Fruit fly (Drosophila melanogaster) whole organism, embryonic: ENCODE measurements around the gene cd.

Experiments used
- Ada2b ChIP-seq: fragments of 200-800 bp; sonication (Bioruptor generic); IDR thresholded peaks from 2 replicates; pipeline ENCODE4 v1.3.6; 2022; ENCODE audit warnings: missing biosample characterization, missing genetic modification characterization
- CG11247 ChIP-seq: fragments of 200-800 bp; sonication (Bioruptor generic); IDR thresholded peaks from 2 replicates; pipeline ENCODE4 v1.3.6; 2022; ENCODE audit warnings: missing biosample characterization, missing genetic modification characterization
- CG11723 ChIP-seq: fragments of 200-800 bp; sonication (Bioruptor generic); optimal IDR thresholded peaks from 2 replicates; lab custom pipeline; 2017; ENCODE audit warnings: missing biosample characterization, mild to moderate bottlenecking, missing genetic modification characterization
- CG12299 ChIP-seq: fragments of 200-800 bp; sonication (Bioruptor generic); optimal IDR thresholded peaks from 2 replicates; lab custom pipeline; 2018; ENCODE audit warnings: missing biosample characterization, mild to moderate bottlenecking, missing genetic modification characterization
- CG12744 ChIP-seq: fragments of 200-800 bp; sonication (Bioruptor generic); optimal IDR thresholded peaks from 2 replicates; lab custom pipeline; 2016; ENCODE audit warnings: missing biosample characterization, missing genetic modification characterization
- CG14667 ChIP-seq: fragments of 200-800 bp; sonication (Bioruptor generic); IDR thresholded peaks from 2 replicates; pipeline ENCODE4 v1.3.6; 2022; ENCODE audit warnings: missing biosample characterization, missing genetic modification characterization
- CG17361 ChIP-seq: fragments of 200-800 bp; sonication (Bioruptor generic); IDR thresholded peaks from 3 replicates; pipeline ENCODE4 v1.3.6; 2022; ENCODE audit warnings: missing biosample characterization, missing genetic modification characterization
- CG17568 ChIP-seq: fragments of 200-800 bp; sonication (Bioruptor generic); optimal IDR thresholded peaks from 2 replicates; lab custom pipeline; 2018; ENCODE audit warnings: missing biosample characterization, mild to moderate bottlenecking, missing genetic modification characterization, moderate library complexity
- CG17912 ChIP-seq: fragments of 200-800 bp; sonication (Bioruptor generic); optimal IDR thresholded peaks from 2 replicates; lab custom pipeline; 2018; ENCODE audit warnings: missing biosample characterization, mild to moderate bottlenecking, missing genetic modification characterization
- CG31365 ChIP-seq: fragments of 200-800 bp; sonication (Bioruptor generic); optimal IDR thresholded peaks from 2 replicates; lab custom pipeline; 2018; ENCODE audit warnings: missing biosample characterization, mild to moderate bottlenecking, missing genetic modification characterization
- CG31388 ChIP-seq: fragments of 200-800 bp; sonication (Bioruptor generic); optimal IDR thresholded peaks from 2 replicates; lab custom pipeline; 2016; ENCODE audit warnings: missing biosample characterization, missing genetic modification characterization
- CG33213 ChIP-seq: fragments of 200-800 bp; sonication (Bioruptor generic); optimal IDR thresholded peaks from 3 replicates; lab custom pipeline; 2016; ENCODE audit warnings: missing biosample characterization, missing genetic modification characterization
- CG3838 ChIP-seq: fragments of 200-800 bp; sonication (Bioruptor generic); optimal IDR thresholded peaks from 3 replicates; lab custom pipeline; 2016; ENCODE audit warnings: missing biosample characterization, missing genetic modification characterization
- CG5245 ChIP-seq: fragments of 200-800 bp; sonication (Bioruptor generic); optimal IDR thresholded peaks from 3 replicates; lab custom pipeline; 2016; ENCODE audit warnings: missing biosample characterization, missing genetic modification characterization
- CG5953 ChIP-seq: fragments of 200-800 bp; sonication (Bioruptor generic); IDR thresholded peaks from 2 replicates; pipeline ENCODE4 v1.3.6; 2022; ENCODE audit warnings: missing biosample characterization, missing genetic modification characterization
- CG6813 ChIP-seq: fragments of 200-800 bp; sonication (Bioruptor generic); optimal IDR thresholded peaks from 2 replicates; lab custom pipeline; 2017; ENCODE audit warnings: missing biosample characterization, missing genetic modification characterization, mild to moderate bottlenecking, moderate library complexity, missing genetic modification reagents
- CG8388 ChIP-seq: fragments of 200-800 bp; sonication (Bioruptor generic); optimal IDR thresholded peaks from 2 replicates; lab custom pipeline; 2019; ENCODE audit warnings: missing biosample characterization, mild to moderate bottlenecking, missing genetic modification characterization, moderate library complexity
- CG8478 ChIP-seq: fragments of >200 bp; optimal IDR thresholded peaks from 2 replicates; lab custom pipeline; 2018
- CG8924 ChIP-seq: fragments of 200-800 bp; optimal IDR thresholded peaks from 3 replicates; lab custom pipeline; 2019; ENCODE audit warnings: missing biosample characterization, mild to moderate bottlenecking, missing genetic modification characterization, moderate library complexity
- CG8944 ChIP-seq: fragments of 200-800 bp; sonication (Bioruptor generic); optimal IDR thresholded peaks from 3 replicates; lab custom pipeline; 2016; ENCODE audit warnings: missing biosample characterization, missing genetic modification characterization
- Drgx ChIP-seq: fragments of 200-800 bp; sonication (Bioruptor generic); IDR thresholded peaks from 2 replicates; pipeline ENCODE4 v1.3.6; 2022; ENCODE audit warnings: missing biosample characterization, missing genetic modification characterization
- Hmr ChIP-seq: fragments of 200-800 bp; sonication (Bioruptor generic); optimal IDR thresholded peaks from 3 replicates; lab custom pipeline; 2017; ENCODE audit warnings: mild to moderate bottlenecking, missing biosample characterization, missing genetic modification reagents, missing genetic modification characterization
- Hr3 ChIP-seq: fragments of 200-800 bp; sonication (Bioruptor generic); optimal IDR thresholded peaks from 3 replicates; lab custom pipeline; 2016; ENCODE audit warnings: missing biosample characterization, missing genetic modification characterization
- Mes4 ChIP-seq: fragments of 200-800 bp; sonication (Bioruptor generic); optimal IDR thresholded peaks from 2 replicates; lab custom pipeline; 2016; ENCODE audit warnings: missing biosample characterization, missing genetic modification characterization
- NfI ChIP-seq: fragments of 200-800 bp; sonication (Bioruptor generic); optimal IDR thresholded peaks from 3 replicates; lab custom pipeline; 2018; ENCODE audit warnings: missing biosample characterization, mild to moderate bottlenecking, missing genetic modification characterization, moderate library complexity
- Oaz ChIP-seq: fragments of 200-800 bp; sonication (Bioruptor generic); IDR thresholded peaks from 2 replicates; pipeline ENCODE4 v1.3.6; 2022; ENCODE audit warnings: missing biosample characterization, missing genetic modification characterization
- Scr ChIP-seq: fragments of 200-800 bp; sonication (Bioruptor generic); IDR thresholded peaks from 2 replicates; pipeline ENCODE4 v1.3.6; 2022; ENCODE audit warnings: missing biosample characterization, missing genetic modification characterization; ENCODE audit not compliant: partially characterized antibody
- Side ChIP-seq: fragments of 200-800 bp; sonication (Bioruptor generic); optimal IDR thresholded peaks from 2 replicates; lab custom pipeline; 2016; ENCODE audit warnings: missing biosample characterization, missing genetic modification characterization
- Taf1 ChIP-seq: fragments of 200-800 bp; sonication (Bioruptor generic); IDR thresholded peaks from 2 replicates; pipeline ENCODE4 v1.3.6; 2022; ENCODE audit warnings: missing biosample characterization, missing genetic modification characterization
- Xrp1 ChIP-seq: fragments of 200-800 bp; sonication (Bioruptor generic); IDR thresholded peaks from 2 replicates; pipeline ENCODE4 v1.3.6; 2022; ENCODE audit warnings: missing biosample characterization, missing genetic modification characterization
- ac ChIP-seq: fragments of 200-800 bp; sonication (Bioruptor generic); optimal IDR thresholded peaks from 3 replicates; lab custom pipeline; 2017; ENCODE audit warnings: missing biosample characterization, mild to moderate bottlenecking, missing genetic modification characterization
- al ChIP-seq: fragments of 200-800 bp; sonication (Bioruptor generic); IDR thresholded peaks from 2 replicates; pipeline ENCODE4 v1.3.6; 2022; ENCODE audit warnings: missing biosample characterization, missing genetic modification characterization
- amos ChIP-seq: fragments of 200-800 bp; sonication (Bioruptor generic); IDR thresholded peaks from 2 replicates; pipeline ENCODE4 v1.3.6; 2022; ENCODE audit warnings: missing biosample characterization, missing genetic modification characterization; ENCODE audit not compliant: partially characterized antibody
- cato ChIP-seq: fragments of 200-800 bp; sonication (Bioruptor generic); optimal IDR thresholded peaks from 2 replicates; lab custom pipeline; 2016; ENCODE audit warnings: missing biosample characterization, missing genetic modification characterization, borderline replicate concordance
- chif ChIP-seq, 2 experiments: fragments of 200-800 bp; sonication (Bioruptor generic); optimal IDR thresholded peaks; 3 replicates each; lab custom pipeline; 2016; ENCODE audit warnings: missing biosample characterization in 2 of 2, missing genetic modification characterization in 2 of 2
- dati ChIP-seq: fragments of 200-800 bp; sonication (Bioruptor generic); IDR thresholded peaks from 2 replicates; pipeline ENCODE4 v1.3.6; 2022; ENCODE audit warnings: missing biosample characterization, missing genetic modification characterization
- dysf ChIP-seq: fragments of 200-800 bp; sonication (Bioruptor generic); IDR thresholded peaks from 3 replicates; pipeline ENCODE4 v1.3.6; 2022; ENCODE audit warnings: missing biosample characterization, missing genetic modification characterization
- en ChIP-seq: fragments of 200-800 bp; sonication (Bioruptor generic); optimal IDR thresholded peaks from 2 replicates; lab custom pipeline; 2016; ENCODE audit warnings: missing biosample characterization, missing genetic modification characterization
- esg ChIP-seq: fragments of 200-800 bp; sonication (Bioruptor generic); conservative IDR thresholded peaks from 2 replicates; pipeline ENCODE4 v1.3.6; 2022; ENCODE audit warnings: missing biosample characterization, missing genetic modification characterization
- gsb ChIP-seq: fragments of 200-800 bp; sonication (Bioruptor generic); IDR thresholded peaks from 2 replicates; pipeline ENCODE4 v1.3.6; 2022; ENCODE audit warnings: missing biosample characterization, missing genetic modification characterization
- hth ChIP-seq: fragments of >200 bp; optimal IDR thresholded peaks from 2 replicates; lab custom pipeline; 2017; ENCODE audit warnings: inconsistent platforms
- insv ChIP-seq, 2 experiments: fragments of 200-800 bp; sonication (Bioruptor generic); optimal IDR thresholded peaks; 3 replicates each; lab custom pipeline; 2016 to 2018; ENCODE audit warnings: missing biosample characterization in 2 of 2, missing genetic modification characterization in 2 of 2
- lola ChIP-seq, 3 experiments: fragments of >200 bp in 2 of 3; fragments of 200-800 bp in 1 of 3; sonication (Bioruptor generic) in 1 of 3; optimal IDR thresholded peaks; 2 replicates each; lab custom pipeline; 2017 to 2019; ENCODE audit warnings: missing biosample characterization in 3 of 3, missing genetic modification characterization in 3 of 3, mild to moderate bottlenecking in 1 of 3, moderate library complexity in 1 of 3
- luna ChIP-seq: fragments of 200-800 bp; sonication (Bioruptor generic); optimal IDR thresholded peaks from 2 replicates; lab custom pipeline; 2016; ENCODE audit warnings: missing biosample characterization, missing genetic modification characterization
- row ChIP-seq: fragments of 200-800 bp; sonication (Bioruptor generic); IDR thresholded peaks from 3 replicates; pipeline ENCODE4 v1.3.6; 2022; ENCODE audit warnings: missing biosample characterization, missing genetic modification characterization
- salm ChIP-seq: fragments of 200-800 bp; sonication (Bioruptor generic); optimal IDR thresholded peaks from 2 replicates; lab custom pipeline; 2018; ENCODE audit warnings: missing biosample characterization, mild to moderate bottlenecking, missing genetic modification characterization
- sisA ChIP-seq: fragments of 200-800 bp; sonication (Bioruptor generic); IDR thresholded peaks from 2 replicates; pipeline ENCODE4 v1.3.6; 2022; ENCODE audit warnings: missing biosample characterization, missing genetic modification characterization
- slou ChIP-seq: fragments of 200-800 bp; sonication (Bioruptor generic); optimal IDR thresholded peaks from 3 replicates; lab custom pipeline; 2016; ENCODE audit warnings: missing biosample characterization, missing genetic modification characterization
- stwl ChIP-seq: fragments of 200-800 bp; sonication (Bioruptor generic); optimal IDR thresholded peaks from 3 replicates; lab custom pipeline; 2018; ENCODE audit warnings: missing biosample characterization, mild to moderate bottlenecking, missing genetic modification characterization, moderate library complexity
- tgo ChIP-seq: fragments of 200-800 bp; sonication (Bioruptor generic); IDR thresholded peaks from 3 replicates; pipeline ENCODE4 v1.3.6; 2022; ENCODE audit warnings: missing biosample characterization, missing genetic modification characterization
- tll ChIP-seq, 2 experiments: fragments of 200-800 bp in 1 of 2; fragments of >200 bp in 1 of 2; sonication (Bioruptor generic) in 1 of 2; optimal IDR thresholded peaks; 2 replicates each; lab custom pipeline; 2017 to 2019; ENCODE audit warnings: missing biosample characterization in 2 of 2, missing genetic modification characterization in 2 of 2, mild to moderate bottlenecking in 1 of 2, moderate library complexity in 1 of 2
- trem ChIP-seq: fragments of 200-800 bp; optimal IDR thresholded peaks from 3 replicates; lab custom pipeline; 2019; ENCODE audit warnings: missing biosample characterization, mild to moderate bottlenecking, missing genetic modification characterization, moderate library complexity

Gene cd

dm6 chr3R:22673528-22673959 is 21.2 kb upstream of the cd start (continued):
- TF ChIP-seq Xrp1 (peak; percentile 81), dati (GFP tag; lab: Robert Waterston, UW) (no peak), en (GFP tag; lab: Kevin White, UChicago) (peak; percentile 64), Ada2b (GFP tag; lab: Robert Waterston, UW) (peak; percentile 42), CG5953 (no peak), CG5245 (GFP tag; lab: Kevin White, UChicago) (peak; percentile 60), CG12744 (GFP tag; lab: Kevin White, UChicago) (peak; percentile 55), sisA (no peak), CG3838 (GFP tag; lab: Kevin White, UChicago) (peak; percentile 4), trem (tag; lab: Kevin White, UChicago) (peak; percentile 85), tgo (GFP tag; lab: Robert Waterston, UW) (peak; percentile 32; the same call in 1 of the 3 replicates), gsb (no peak), Mes4 (GFP tag; lab: Kevin White, UChicago) (peak; percentile 71), CG8478 (lab: Kevin White, UChicago) (no peak), hth (lab: Kevin White, UChicago) (no peak), Hmr (GFP tag; lab: Kevin White, UChicago) (peak; percentile 50), tll (GFP tag; optimal IDR thresholded peaks at IDR 0.05; lab: Kevin White, UChicago) (peak in 1 of 2 experiments; percentile 96), chif (GFP tag; optimal IDR thresholded peaks at IDR 0.05; lab: Kevin White, UChicago) (peak; percentile 73 to 89), CG6813 (peak; percentile 61), Taf1 (GFP tag; lab: Robert Waterston, UW) (0 out of 2 replicates have a peak, but pooled peaks have one; percentile 12), CG11723 (GFP tag; lab: Kevin White, UChicago) (peak; percentile 5), row (GFP tag; lab: Robert Waterston, UW) (peak; percentile 83), CG33213 (GFP tag; lab: Kevin White, UChicago) (peak; percentile 50), dysf (GFP tag; lab: Robert Waterston, UW) (peak; percentile 55; the same call in 2 of the 3 replicates), CG8924 (tag; lab: Kevin White, UChicago) (peak; percentile 89), Side (GFP tag; lab: Kevin White, UChicago) (peak; percentile 79), CG12299 (no peak), Hr3 (GFP tag; lab: Kevin White, UChicago) (peak; percentile 76), CG8944 (peak; percentile 68), luna (GFP tag; lab: Kevin White, UChicago) (no peak), al (GFP tag; lab: Robert Waterston, UW) (no peak), Drgx (GFP tag; lab: Robert Waterston, UW) (no peak), salm (tag; lab: Kevin White, UChicago) (no peak), NfI (GFP tag; lab: Kevin White, UChicago) (peak; percentile 32), insv (GFP tag; optimal IDR thresholded peaks at IDR 0.05; lab: Kevin White, UChicago) (no peak), CG31388 (GFP tag; lab: Kevin White, UChicago) (no peak), Scr (GFP tag; lab: Robert Waterston, UW) (0 out of 2 replicates have a peak, but pooled peaks have one; percentile 7), cato (peak; percentile 47), CG31365 (tag; lab: Kevin White, UChicago) (no peak), CG17912 (GFP tag; lab: Kevin White, UChicago) (no peak), CG8388 (GFP tag; lab: Kevin White, UChicago) (peak; percentile 74), esg (no peak), lola (GFP tag; optimal IDR thresholded peaks at IDR 0.05; lab: Kevin White, UChicago) (peak in 1 of 3 experiments; percentile 95), CG17361 (GFP tag; lab: Robert Waterston, UW) (peak; percentile 92; the same call in 2 of the 3 replicates), CG17568 (GFP tag; lab: Kevin White, UChicago) (no peak), CG14667 (no peak), amos (GFP tag; lab: Robert Waterston, UW) (no peak), ac (GFP tag; lab: Kevin White, UChicago) (peak; percentile 92), stwl (tag; lab: Kevin White, UChicago) (peak; percentile 33), CG11247 (GFP tag; lab: Robert Waterston, UW) (no peak), Oaz (GFP tag; lab: Robert Waterston, UW) (no peak), slou (GFP tag; lab: Kevin White, UChicago) (no peak)
